Worm (Caenorhabditis elegans) whole organism, L4 larva: Measurements from ENCODE around the gene ZK353.3.
A peak's percentile ranks its signal among the peaks of the same experiment; 100 is the strongest.

Experiments
- T26A8.4 ChIP-seq: fragments of 200-800 bp; sonication (Bioruptor generic); IDR thresholded peaks from 2 replicates; pipeline ENCODE4 v1.3.6; 2022; ENCODE audit warnings: missing genetic modification characterization, missing compliant biosample characterization
- Y48G9A.11 ChIP-seq: fragments of 200-800 bp; sonication (Bioruptor generic); IDR thresholded peaks from 2 replicates; pipeline ENCODE4 v1.3.6; 2022; ENCODE audit warnings: missing genetic modification reagents, missing genetic modification characterization, missing compliant biosample characterization
- ZK337.2 ChIP-seq: fragments of 200-800 bp; sonication (Bioruptor generic); IDR thresholded peaks from 2 replicates; pipeline ENCODE4 v1.3.6; 2022; ENCODE audit warnings: missing genetic modification reagents, missing genetic modification characterization, missing compliant biosample characterization
- ZK546.5 ChIP-seq, 2 experiments: sonication (generic microtip); optimal IDR thresholded peaks; 2 replicates each; lab custom pipeline; 2017; ENCODE audit warnings: missing biosample characterization in 2 of 2, missing genetic modification characterization in 2 of 2
- aha-1 ChIP-seq: fragments of 150-350 bp; peaks from one replicate; lab custom pipeline; 2014; ENCODE audit warnings: missing biosample characterization, missing genetic modification characterization
- attf-4 ChIP-seq: sonication (generic microtip); optimal IDR thresholded peaks from 3 replicates; lab custom pipeline; 2017; ENCODE audit warnings: missing biosample characterization, missing genetic modification characterization
- ceh-62 ChIP-seq: sonication (generic microtip); optimal IDR thresholded peaks from 2 replicates; lab custom pipeline; 2017; ENCODE audit warnings: missing biosample characterization, missing genetic modification characterization
- ceh-82 ChIP-seq: sonication (generic microtip); optimal IDR thresholded peaks from 2 replicates; lab custom pipeline; 2017; ENCODE audit warnings: missing biosample characterization, missing genetic modification characterization
- ctbp-1 ChIP-seq: fragments of 200-800 bp; sonication (Bioruptor generic); IDR thresholded peaks from 2 replicates; pipeline ENCODE4 v1.3.6; 2022; ENCODE audit warnings: missing genetic modification reagents, missing genetic modification characterization, missing compliant biosample characterization
- dpl-1 ChIP-seq: fragments of 150-350 bp; optimal IDR thresholded peaks from 2 replicates; lab custom pipeline; 2014; ENCODE audit warnings: missing biosample characterization, missing genetic modification reagents, missing genetic modification characterization
- dve-1 ChIP-seq: sonication (generic microtip); optimal IDR thresholded peaks from 2 replicates; lab custom pipeline; 2017; ENCODE audit warnings: antibody characterized with exemption, mild to moderate bottlenecking, missing genetic modification characterization, missing compliant biosample characterization; ENCODE audit not compliant: insufficient read depth
- egl-27 ChIP-seq: sonication (generic microtip); optimal IDR thresholded peaks from 3 replicates; lab custom pipeline; 2017; ENCODE audit warnings: missing biosample characterization, missing genetic modification reagents, missing genetic modification characterization
- fkh-10 ChIP-seq: fragments of 150-350 bp; optimal IDR thresholded peaks from 2 replicates; lab custom pipeline; 2014; ENCODE audit warnings: missing biosample characterization, missing genetic modification reagents, missing genetic modification characterization
- gei-8 ChIP-seq: fragments of 200-800 bp; sonication (Bioruptor generic); optimal IDR thresholded peaks from 2 replicates; lab custom pipeline; 2018; ENCODE audit warnings: mild to moderate bottlenecking, missing genetic modification characterization, missing compliant biosample characterization
- hif-1 ChIP-seq, 2 experiments: sonication (generic microtip); optimal IDR thresholded peaks; 2 replicates each; lab custom pipeline; 2016 to 2017; ENCODE audit warnings: missing compliant biosample characterization in 2 of 2, missing genetic modification characterization in 2 of 2, missing genetic modification reagents in 2 of 2, missing genotype in 2 of 2, mild to moderate bottlenecking in 1 of 2
- jun-1 ChIP-seq: fragments of 150-350 bp; optimal IDR thresholded peaks from 2 replicates; lab custom pipeline; 2014; ENCODE audit warnings: missing biosample characterization, missing genetic modification reagents, missing genetic modification characterization
- lin-1 ChIP-seq: fragments of 200-800 bp; sonication (Bioruptor generic); IDR thresholded peaks from 2 replicates; pipeline ENCODE4 v1.3.6; 2022; ENCODE audit warnings: missing genetic modification reagents, missing genetic modification characterization, missing compliant biosample characterization
- lin-38 ChIP-seq: fragments of 200-800 bp; sonication (Bioruptor generic); IDR thresholded peaks from 2 replicates; pipeline ENCODE4 v1.3.6; 2022; ENCODE audit warnings: missing genetic modification reagents, missing genetic modification characterization, missing compliant biosample characterization
- lsy-2 ChIP-seq, 2 experiments: fragments of 150-350 bp in 1 of 2; sonication (generic microtip) in 1 of 2; optimal IDR thresholded peaks; 2 replicates each; lab custom pipeline; 2014 to 2017; ENCODE audit warnings: missing biosample characterization in 2 of 2, missing genetic modification characterization in 2 of 2
- madf-9 ChIP-seq: fragments of 200-800 bp; sonication (Bioruptor generic); conservative IDR thresholded peaks from 2 replicates; pipeline ENCODE4 v1.3.6; 2022; ENCODE audit warnings: missing genetic modification reagents, missing genetic modification characterization, missing compliant biosample characterization
- mdl-1 ChIP-seq, 2 experiments: fragments of 150-350 bp in 1 of 2; sonication (generic microtip) in 1 of 2; optimal IDR thresholded peaks; 2 replicates each; lab custom pipeline; 2014 to 2017; ENCODE audit warnings: missing biosample characterization in 2 of 2, missing genetic modification characterization in 2 of 2
- mep-1 ChIP-seq: fragments of 150-350 bp; sonication (generic microtip); optimal IDR thresholded peaks from 3 replicates; lab custom pipeline; 2014; ENCODE audit warnings: missing biosample characterization, missing genetic modification characterization
- mes-2 ChIP-seq: sonication (generic microtip); optimal IDR thresholded peaks from 2 replicates; lab custom pipeline; 2016; ENCODE audit warnings: missing genotype, mild to moderate bottlenecking, missing genetic modification characterization, missing compliant biosample characterization; ENCODE audit not compliant: poor library complexity, severe bottlenecking
- nhr-111 ChIP-seq: fragments of 200-800 bp; sonication (Bioruptor generic); optimal IDR thresholded peaks from 2 replicates; lab custom pipeline; 2018; ENCODE audit warnings: mild to moderate bottlenecking, missing genetic modification characterization, missing compliant biosample characterization
- nhr-28 ChIP-seq: fragments of 150-350 bp; optimal IDR thresholded peaks from 2 replicates; lab custom pipeline; 2014; ENCODE audit warnings: missing biosample characterization, missing genetic modification characterization
- nhr-6 ChIP-seq: fragments of 150-350 bp; optimal IDR thresholded peaks from 2 replicates; lab custom pipeline; 2014; ENCODE audit warnings: missing biosample characterization, missing genetic modification characterization
- pha-4 ChIP-seq, 2 experiments: fragments of 150-350 bp in 1 of 2; fragments of 200-800 bp in 1 of 2; sonication (Bioruptor generic) in 1 of 2; IDR thresholded peaks in 1 of 2; optimal IDR thresholded peaks in 1 of 2; 2 replicates each; pipeline versions ENCODE4 v1.3.6 to Lab custom; 2014 to 2022; ENCODE audit warnings: missing genetic modification characterization in 2 of 2, missing genetic modification reagents in 2 of 2, missing biosample characterization in 1 of 2, missing compliant biosample characterization in 1 of 2
- php-3 ChIP-seq: fragments of 200-800 bp; sonication (Bioruptor generic); IDR thresholded peaks from 2 replicates; pipeline ENCODE4 v1.3.6; 2022; ENCODE audit warnings: missing genetic modification reagents, missing genetic modification characterization, missing compliant biosample characterization
- saeg-2 ChIP-seq: fragments of 200-800 bp; sonication (Bioruptor generic); IDR thresholded peaks from 2 replicates; pipeline ENCODE4 v1.3.6; 2022; ENCODE audit warnings: missing genetic modification reagents, missing genetic modification characterization, missing compliant biosample characterization
- spr-1 ChIP-seq: sonication (generic microtip); optimal IDR thresholded peaks from 2 replicates; lab custom pipeline; 2016; ENCODE audit warnings: mild to moderate bottlenecking, missing genetic modification characterization, missing compliant biosample characterization
- spr-3 ChIP-seq: fragments of 200-800 bp; sonication (Bioruptor generic); optimal IDR thresholded peaks from 2 replicates; lab custom pipeline; 2018; ENCODE audit warnings: mild to moderate bottlenecking, missing genetic modification characterization, missing compliant biosample characterization
- tag-97 ChIP-seq: fragments of 200-800 bp; sonication (Bioruptor generic); IDR thresholded peaks from 2 replicates; pipeline ENCODE4 v1.3.6; 2022; ENCODE audit warnings: missing genetic modification characterization, missing compliant biosample characterization
- unc-130 ChIP-seq: sonication (generic microtip); optimal IDR thresholded peaks from 2 replicates; lab custom pipeline; 2016; ENCODE audit warnings: missing genetic modification reagents, missing genetic modification characterization, missing compliant biosample characterization
- zfp-2 ChIP-seq: sonication (generic microtip); optimal IDR thresholded peaks from 2 replicates; lab custom pipeline; 2016; ENCODE audit warnings: mild to moderate bottlenecking, missing genetic modification characterization, missing compliant biosample characterization
- ztf-7 ChIP-seq: fragments of 150-350 bp; optimal IDR thresholded peaks from 2 replicates; lab custom pipeline; 2014; ENCODE audit warnings: missing biosample characterization, missing genetic modification characterization

The ZK353.3 gene

ce11 chrIII:8358213-8358672, 37.5 kb upstream of the ZK353.3 start, which contains the start of the genes R05D3.8 and rfp-1 (continued):
- TF ChIP-seq hif-1 (tag; optimal IDR thresholded peaks at IDR 0.05; lab: Kevin White, UChicago) (peak in 1 of 2 experiments; percentile 54), lin-38 (peak; percentile 65), aha-1 (tag; lab: Kevin White, UChicago) (peak; percentile 44), unc-130 (GFP tag; lab: Kevin White, UChicago) (peak; percentile 74), mep-1 (tag; lab: Kevin White, UChicago) (peak; percentile 87), spr-1 (tag; lab: Kevin White, UChicago) (no peak), dve-1 (tag; lab: Kevin White, UChicago) (peak; percentile 90), lsy-2 (tag; optimal IDR thresholded peaks at IDR 0.05; lab: Kevin White, UChicago) (peak; percentile 97 to 99), ztf-7 (tag; lab: Kevin White, UChicago) (no peak)

DNA sequence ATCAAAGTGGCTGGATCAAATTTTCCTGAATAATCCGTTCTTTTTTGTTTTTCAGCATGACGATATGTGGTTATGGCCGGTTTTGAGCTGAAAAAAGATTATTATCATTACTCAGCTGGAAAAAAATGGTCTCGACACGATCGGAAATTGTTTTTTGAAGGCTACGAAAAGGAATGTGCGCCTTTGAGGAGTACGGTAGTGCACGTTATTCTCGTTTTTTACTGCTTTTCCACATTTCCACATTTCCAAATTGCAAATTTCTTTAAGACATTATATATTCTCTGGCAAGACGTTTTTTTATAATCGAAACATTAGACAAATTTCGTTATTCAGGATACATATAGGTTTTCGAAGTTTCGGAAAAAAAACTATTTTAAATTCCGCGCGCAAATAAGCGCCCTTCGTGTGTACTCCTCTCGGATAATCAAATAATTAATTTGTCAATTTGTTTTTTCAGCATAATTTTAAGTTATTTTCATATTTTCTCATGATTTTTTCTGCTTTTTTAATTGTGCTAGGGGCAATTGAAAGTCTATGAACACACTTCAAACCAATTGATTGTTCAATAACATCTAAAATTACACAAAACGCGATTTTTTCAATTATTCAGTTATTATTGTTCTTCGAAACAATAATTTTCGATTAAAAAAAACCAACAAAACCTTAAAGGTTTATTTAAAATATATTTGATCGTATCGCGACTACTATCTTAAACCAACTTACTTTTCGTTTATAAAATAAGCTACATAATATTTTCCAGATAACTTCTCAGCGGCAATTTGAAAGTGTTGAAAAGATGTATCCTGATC, 32.3 kb upstream of the ZK353.3 start, which contains the start of gene R05D3.3:
Gene R05D3.3, plus strand, starts transcription at position 759 of the 809 bp plus-strand sequence.
- peak; percentile 83 for TF ChIP-seq aha-1 (tag; lab: Kevin White, UChicago)
- TF ChIP-seq nhr-111 (GFP tag; lab: Kevin White, UChicago) = no peak
- TF ChIP-seq ZK337.2 (GFP tag; lab: Robert Waterston, UW) = no peak
- no peak for TF ChIP-seq tag-97 (GFP tag; lab: Robert Waterston, UW)
- peak; percentile 25 for TF ChIP-seq dpl-1 (GFP tag; lab: Kevin White, UChicago)

DNA sequence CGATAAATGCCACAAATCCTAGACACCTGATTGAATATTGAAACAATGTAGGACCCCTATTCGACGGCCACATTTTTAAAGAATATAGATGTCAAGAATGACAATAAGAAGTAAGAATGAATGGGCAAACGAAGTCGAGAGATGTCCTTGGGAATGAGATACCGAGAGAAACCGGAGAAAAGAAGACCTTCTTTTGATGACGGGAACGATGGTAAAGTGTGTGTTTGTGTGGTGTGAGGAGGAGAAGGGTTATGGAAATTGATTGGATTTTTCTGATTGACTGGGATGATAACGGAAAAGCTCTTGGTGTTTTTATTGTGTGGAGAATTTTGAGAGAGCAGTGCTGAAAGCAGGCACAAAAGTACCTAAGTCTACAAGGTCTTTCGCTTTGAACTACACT, 27.2 kb upstream of the ZK353.3 start, which contains the start of gene R05D3.9:
Gene R05D3.9, minus strand, starts transcription at position 101 of the 400 bp plus-strand sequence.
- TF ChIP-seq ctbp-1 (GFP tag; lab: Robert Waterston, UW) = no peak
- TF ChIP-seq saeg-2 (GFP tag; lab: Robert Waterston, UW) = no peak
- no peak for TF ChIP-seq nhr-28
- no peak for TF ChIP-seq spr-3 (GFP tag; lab: Kevin White, UChicago)
- no peak for TF ChIP-seq nhr-6 (tag; lab: Kevin White, UChicago)
- TF ChIP-seq mes-2 (tag; lab: Kevin White, UChicago) = no peak

DNA sequence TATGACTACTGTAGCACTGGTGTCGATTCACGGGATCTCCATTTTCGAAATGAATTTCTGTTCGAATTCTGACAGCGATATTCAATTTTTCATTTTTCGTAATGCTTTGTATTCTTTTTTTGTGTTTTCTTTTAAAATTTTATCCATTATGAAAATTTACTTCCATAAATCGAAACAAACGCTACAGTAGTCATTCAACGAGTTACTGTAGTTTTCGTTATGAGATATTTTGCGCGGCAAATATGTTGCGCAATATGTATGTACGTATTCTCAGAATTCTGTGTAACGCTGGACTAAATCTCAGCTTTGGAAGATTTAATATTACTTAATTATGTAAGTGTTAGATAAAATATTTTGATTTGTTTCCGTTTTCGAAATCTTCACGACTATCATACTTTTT, 26.6 kb upstream of the ZK353.3 start:
- TF ChIP-seq ZK546.5 (tag; optimal IDR thresholded peaks at IDR 0.05; lab: Kevin White, UChicago) = no peak
- no peak for TF ChIP-seq egl-27 (tag; lab: Kevin White, UChicago)
- TF ChIP-seq php-3 (GFP tag; lab: Robert Waterston, UW) = no peak
- TF ChIP-seq ceh-82 (tag; lab: Kevin White, UChicago) = no peak
- no peak for TF ChIP-seq attf-4 (tag; lab: Kevin White, UChicago)
- no peak for TF ChIP-seq ceh-62
- TF ChIP-seq madf-9 (GFP tag; lab: Robert Waterston, UW) = no peak
- TF ChIP-seq gei-8 (GFP tag; lab: Kevin White, UChicago) = no peak
- TF ChIP-seq Y48G9A.11 (GFP tag; lab: Robert Waterston, UW) = no peak
- no peak for TF ChIP-seq fkh-10 (GFP tag; lab: Kevin White, UChicago)
- no peak for TF ChIP-seq ztf-7 (tag; lab: Kevin White, UChicago)
- TF ChIP-seq pha-4 (GFP tag; IDR thresholded peaks at IDR 0.05; lab: Robert Waterston, UW) = no peak
- no peak for TF ChIP-seq pha-4 (tag; optimal IDR thresholded peaks at IDR 0.05; lab: Kevin White, UChicago)
- no peak for TF ChIP-seq lin-1 (GFP tag; lab: Robert Waterston, UW)
- no peak for TF ChIP-seq jun-1
- TF ChIP-seq nhr-111 (GFP tag; lab: Kevin White, UChicago) = no peak
- no peak for TF ChIP-seq T26A8.4 (GFP tag; lab: Robert Waterston, UW)
- TF ChIP-seq mdl-1 (tag; optimal IDR thresholded peaks at IDR 0.05; lab: Kevin White, UChicago) = no peak
- TF ChIP-seq zfp-2 = no peak
